Fruit fly (Drosophila melanogaster) whole organism, pupa: ENCODE measurements around the gene Uros2.

Source experiments
- CG4496 ChIP-seq: fragments of 200-800 bp; sonication (Bioruptor generic); IDR thresholded peaks from 3 replicates; pipeline ENCODE4 v1.3.6; 2022; ENCODE audit warnings: missing biosample characterization, missing genetic modification characterization
- Ets98B ChIP-seq: fragments of 200-800 bp; sonication (Bioruptor generic); IDR thresholded peaks from 2 replicates; pipeline ENCODE4 v1.3.6; 2022; ENCODE audit warnings: missing biosample characterization, missing genetic modification characterization
- rn ChIP-seq: fragments of 200-800 bp; sonication (Bioruptor generic); IDR thresholded peaks from 2 replicates; pipeline ENCODE4 v1.3.6; 2022; ENCODE audit warnings: missing biosample characterization, missing genetic modification characterization

DNA sequence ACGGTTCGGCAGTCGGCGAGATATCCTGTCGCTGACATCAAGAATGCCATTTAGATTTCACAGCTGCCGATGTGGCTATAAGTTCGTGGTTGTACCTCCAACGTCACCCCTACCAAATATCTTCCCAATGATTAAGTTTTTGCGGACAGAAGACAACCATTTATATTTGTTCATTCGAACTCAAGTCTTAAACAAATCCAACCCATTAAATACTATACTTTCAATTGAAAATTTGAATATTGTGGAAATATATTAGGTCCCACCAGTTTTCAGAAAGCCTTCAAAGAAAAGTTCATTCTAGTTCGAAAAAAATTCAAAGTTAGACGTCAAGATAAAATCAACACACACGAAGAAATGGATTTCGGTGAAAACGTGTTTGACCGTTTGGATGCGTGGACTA is 25.5 kb upstream of the Uros2 start, which contains the start of gene CG12784:
- no peak for TF ChIP-seq Ets98B (GFP tag; lab: Robert Waterston, UW)
- TF ChIP-seq rn, result no peak
- no peak for TF ChIP-seq CG4496 (GFP tag; lab: Robert Waterston, UW)
